Worm (Caenorhabditis elegans) whole organism, L4/young adult: ENCODE measurements around the gene ift-139.

Experiments
- W03F9.2 ChIP-seq: fragments of 150-350 bp; optimal IDR thresholded peaks from 2 replicates; lab custom pipeline; 2014; ENCODE audit warnings: missing biosample characterization, missing genetic modification characterization
- dao-5 ChIP-seq: sonication (generic microtip); optimal IDR thresholded peaks from 2 replicates; lab custom pipeline; 2016; ENCODE audit warnings: missing genotype, missing genetic modification characterization, moderate library complexity, missing compliant biosample characterization
- him-1 ChIP-seq: sonication (generic microtip); optimal IDR thresholded peaks from 2 replicates; lab custom pipeline; 2016; ENCODE audit warnings: missing genotype, missing genetic modification reagents, missing genetic modification characterization, missing compliant biosample characterization

Gene ift-139

ce11 chrIII:6039370-6039769, at the start of gene ift-139:
Gene ift-139 (minus strand): TSS chrIII:6039470.
- no peak for TF ChIP-seq dao-5
- no peak for TF ChIP-seq him-1 (tag; lab: Kevin White, UChicago)

DNA sequence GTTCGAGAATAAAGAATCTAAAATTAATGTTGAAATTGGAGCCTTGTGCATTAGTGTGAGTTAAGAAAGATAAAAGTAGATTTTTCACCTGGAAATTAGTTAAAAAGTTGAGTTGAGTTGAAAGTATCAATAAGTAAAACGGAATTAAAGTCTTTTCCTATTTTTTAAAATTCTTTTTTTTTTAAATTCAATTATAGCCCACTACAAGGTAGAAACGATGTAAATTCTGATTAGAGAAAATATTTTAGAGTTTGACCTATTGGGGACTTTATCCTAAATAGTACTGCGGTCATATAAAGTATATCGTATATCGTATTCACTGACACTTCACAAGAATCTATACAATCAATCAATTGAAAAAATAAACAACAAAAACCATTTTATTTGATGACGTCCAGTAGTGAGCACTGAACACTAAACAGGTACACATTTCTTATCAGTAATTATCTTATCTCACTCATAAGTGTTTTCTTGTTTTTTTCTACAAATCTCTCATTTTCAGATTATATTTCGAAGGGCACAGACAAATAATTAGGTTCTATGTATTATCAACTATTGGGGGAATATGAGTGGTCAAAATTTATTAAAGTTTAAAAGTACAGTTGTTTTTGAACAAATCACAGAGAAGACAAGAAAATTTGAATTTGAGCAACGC, 48.6 kb upstream of the ift-139 start, which contains the start of gene wht-1:
wht-1 (minus strand) TSS at position 51 of the 655 bp plus-strand sequence.
- no peak for TF ChIP-seq dao-5
- no peak for TF ChIP-seq him-1 (tag; lab: Kevin White, UChicago)
- no peak for TF ChIP-seq W03F9.2 (tag; lab: Kevin White, UChicago)

- TF ChIP-seq W03F9.2 (tag; lab: Kevin White, UChicago): no peak
- no peak for TF ChIP-seq dao-5
- no peak for TF ChIP-seq him-1 (tag; lab: Kevin White, UChicago)
These were observed 46.0 kb upstream of the ift-139 start for ce11 chrIII:6085311-6085710.

DNA sequence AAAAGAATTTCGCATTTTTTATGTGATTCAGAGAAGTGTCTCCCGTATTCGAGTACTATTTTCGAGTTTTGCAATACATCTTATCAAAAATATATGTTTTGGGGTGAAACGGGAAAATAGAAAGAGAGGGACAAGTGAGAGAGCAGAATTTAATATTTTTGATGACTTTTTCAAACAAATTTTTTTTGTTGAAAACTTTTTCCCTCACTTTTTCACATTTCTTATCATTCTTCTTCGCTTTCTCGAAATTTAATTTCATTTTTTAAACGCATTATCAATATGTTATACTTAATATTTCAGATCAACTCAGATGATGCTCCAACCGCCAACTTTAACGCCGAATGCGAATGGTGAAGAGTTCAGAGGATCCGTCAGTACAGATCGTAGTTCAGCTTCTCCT, 41.0 kb upstream of the ift-139 start, which contains the start of gene attf-4:
attf-4 (plus strand) TSS at position 301 of the 400 bp plus-strand sequence.
- TF ChIP-seq W03F9.2 (tag; lab: Kevin White, UChicago) (no peak), dao-5 (no peak), him-1 (tag; lab: Kevin White, UChicago) (no peak)

- TF ChIP-seq W03F9.2 (tag; lab: Kevin White, UChicago): no peak
- no peak for TF ChIP-seq dao-5
- TF ChIP-seq him-1 (tag; lab: Kevin White, UChicago): no peak
These were observed 39.6 kb upstream of the ift-139 start for ce11 chrIII:6078917-6079316.

DNA sequence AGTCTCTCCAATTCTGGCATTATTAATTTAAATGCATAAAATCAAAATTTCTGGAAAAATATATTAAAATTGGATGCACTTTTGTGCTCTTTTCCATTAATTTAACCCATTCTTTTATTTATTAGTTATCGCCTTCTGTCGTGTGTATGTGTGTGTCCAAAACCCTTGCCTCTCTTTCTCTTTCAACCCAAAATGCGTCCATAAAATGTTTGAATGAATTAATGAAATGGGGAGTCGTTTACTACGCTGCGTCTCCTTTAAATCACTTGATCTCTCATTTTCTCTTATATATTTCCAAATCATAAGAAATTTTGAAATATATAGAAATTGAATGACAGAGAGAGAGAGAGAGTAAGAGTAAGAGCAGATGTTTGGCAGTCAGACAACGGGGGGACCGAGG, 38.7 kb upstream of the ift-139 start:
- no peak for TF ChIP-seq dao-5
- no peak for TF ChIP-seq him-1 (tag; lab: Kevin White, UChicago)
- TF ChIP-seq W03F9.2 (tag; lab: Kevin White, UChicago): no peak

ce11 chrIII:6073673-6074331, 34.5 kb upstream of the ift-139 start:
- no peak for TF ChIP-seq him-1 (tag; lab: Kevin White, UChicago)
- no peak for TF ChIP-seq W03F9.2 (tag; lab: Kevin White, UChicago)
- TF ChIP-seq dao-5: no peak

- TF ChIP-seq dao-5 (no peak), him-1 (tag; lab: Kevin White, UChicago) (no peak), W03F9.2 (tag; lab: Kevin White, UChicago) (no peak)
These were observed 33.7 kb upstream of the ift-139 start for ce11 chrIII:6072937-6073336.

DNA sequence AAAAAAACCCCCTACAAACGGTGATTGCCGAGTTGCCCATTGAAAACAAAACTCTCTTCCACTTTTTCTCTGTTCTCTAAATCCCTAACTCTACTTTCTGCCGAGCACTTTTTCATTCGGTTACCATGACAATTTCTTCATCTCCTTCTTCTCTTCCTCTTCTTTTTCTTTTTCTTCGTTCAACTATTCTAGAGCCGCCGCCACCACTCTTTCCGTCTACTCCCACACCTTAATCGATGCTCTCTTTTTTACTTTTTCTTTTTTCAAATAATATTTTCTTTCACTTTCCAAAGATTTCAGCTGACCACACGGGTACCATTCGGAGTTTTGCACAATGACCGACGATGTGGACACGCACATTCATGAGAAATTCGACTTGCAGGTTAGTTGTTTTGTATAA, 28.3 kb upstream of the ift-139 start, which contains the start of gene mapk-15:
mapk-15 (plus strand) TSS at position 301 of the 400 bp plus-strand sequence.
- TF ChIP-seq W03F9.2 (tag; lab: Kevin White, UChicago) (no peak), him-1 (tag; lab: Kevin White, UChicago) (no peak), dao-5 (no peak)

ce11 chrIII:6056770-6057169, 17.5 kb upstream of the ift-139 start, which contains the start of gene clc-10:
Gene clc-10 (plus strand): TSS chrIII:6057070.
- TF ChIP-seq dao-5 (no peak), him-1 (tag; lab: Kevin White, UChicago) (no peak), W03F9.2 (tag; lab: Kevin White, UChicago) (no peak)

- TF ChIP-seq him-1 (tag; lab: Kevin White, UChicago) (no peak), W03F9.2 (tag; lab: Kevin White, UChicago) (no peak), dao-5 (no peak)
These were observed 16.9 kb upstream of the ift-139 start for ce11 chrIII:6056179-6056578.

DNA sequence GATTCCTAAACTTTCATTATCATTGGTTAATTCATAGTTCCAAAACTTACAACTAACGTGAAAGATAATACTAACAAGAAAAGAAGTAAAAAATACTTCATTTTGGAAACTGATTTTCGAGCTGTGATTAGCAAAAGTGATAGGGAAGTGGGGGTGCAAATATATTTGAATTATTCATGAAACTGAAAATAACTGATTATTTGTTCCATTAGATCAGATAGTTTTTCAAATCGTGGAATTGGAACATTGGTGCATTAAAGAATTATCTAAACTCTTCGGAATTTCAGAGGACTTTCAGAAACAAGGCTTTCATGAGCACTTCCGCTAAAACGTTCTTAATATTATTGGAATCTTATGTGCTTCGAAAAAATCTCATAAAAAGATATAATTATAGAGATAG, 16.4 kb upstream of the ift-139 start, which contains the start of gene F40H6.5:
F40H6.5 (minus strand) TSS at position 101 of the 400 bp plus-strand sequence.
- TF ChIP-seq W03F9.2 (tag; lab: Kevin White, UChicago): no peak
- no peak for TF ChIP-seq dao-5
- TF ChIP-seq him-1 (tag; lab: Kevin White, UChicago): no peak

ce11 chrIII:6046881-6047280, 7.6 kb upstream of the ift-139 start, which contains the start of gene tbx-11:
Gene tbx-11 (minus strand): TSS chrIII:6046981.
- TF ChIP-seq dao-5 (no peak), him-1 (tag; lab: Kevin White, UChicago) (no peak), W03F9.2 (tag; lab: Kevin White, UChicago) (no peak)

- TF ChIP-seq him-1 (tag; lab: Kevin White, UChicago) (no peak), dao-5 (no peak), W03F9.2 (tag; lab: Kevin White, UChicago) (no peak)
These were observed 8.8 kb downstream of the ift-139 start, which contains the start of gene ZK328.6 for ce11 chrIII:6030483-6030882. Gene ZK328.6 (minus strand): TSS chrIII:6030583.
